Fruit fly (Drosophila melanogaster): ENCODE results near the gene CG12985.

The CG12985 gene

DNA sequence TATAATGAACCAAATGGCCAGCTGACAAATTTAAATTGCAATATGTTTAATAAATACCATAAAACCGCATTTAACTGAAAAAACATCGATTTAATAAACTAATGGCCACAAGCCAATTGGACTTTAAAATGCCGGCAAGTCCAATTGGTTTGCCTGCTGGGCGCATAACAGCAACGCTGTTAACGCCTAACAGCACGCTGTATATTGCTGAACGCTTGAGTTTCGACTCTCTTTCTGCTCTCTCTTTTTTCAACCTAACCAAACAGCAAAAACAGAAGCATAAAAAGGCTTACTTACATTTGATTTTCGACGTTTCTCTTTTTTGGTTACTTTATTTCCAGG, 2.6 kb downstream of the CG12985 start:
- TF ChIP-seq acj6 (GFP tag; optimal IDR thresholded peaks at IDR 0.05) (no peak), spab (GFP tag; optimal IDR thresholded peaks at IDR 0.05) (no peak)

DNA sequence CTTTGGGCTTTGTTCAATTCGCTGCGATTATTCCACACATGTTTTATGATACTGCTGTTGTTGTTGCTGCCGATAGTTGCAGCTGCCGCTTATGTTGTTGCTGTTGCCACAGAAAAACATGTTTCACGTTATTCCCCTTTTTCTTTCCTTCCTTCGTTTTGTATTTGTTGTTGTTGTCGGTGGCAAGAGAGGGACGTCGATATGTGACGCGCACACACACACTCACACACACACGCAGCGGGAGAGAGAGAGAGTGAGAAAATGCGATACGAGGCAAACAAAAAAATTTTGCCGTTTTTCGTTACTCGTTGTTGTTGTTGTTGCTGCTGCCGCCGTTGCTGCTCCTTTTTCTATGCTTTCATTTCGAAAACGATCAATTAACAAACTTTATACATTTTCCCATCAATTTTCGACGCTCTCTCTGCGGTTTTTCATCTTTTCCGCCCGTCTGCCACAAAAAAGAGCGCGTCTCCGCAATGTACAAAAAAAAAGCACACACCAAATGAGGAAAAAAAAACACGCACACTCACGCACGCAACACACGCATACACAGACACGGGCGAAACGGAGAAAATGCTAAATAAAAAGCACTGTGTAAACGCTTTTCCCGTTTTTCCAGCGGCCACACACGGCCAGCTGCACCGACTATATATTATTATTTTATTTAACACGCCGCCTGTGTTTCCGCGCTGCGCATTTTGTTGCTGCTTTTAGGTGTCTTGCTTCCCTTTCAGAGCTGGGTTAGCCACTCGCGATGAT, 3.1 kb downstream of the CG12985 start:
- TF ChIP-seq CG6792 (GFP tag; optimal IDR thresholded peaks at IDR 0.05) (no peak), Eip78C (GFP tag) (peak; percentile 80), achi (GFP tag; optimal IDR thresholded peaks at IDR 0.05) (peak; percentile 8), CG8119 (GFP tag; IDR thresholded peaks at IDR 0.05) (peak; percentile 87), fd85E (GFP tag; optimal IDR thresholded peaks at IDR 0.05) (no peak), esn (GFP tag; optimal IDR thresholded peaks at IDR 0.05) (no peak), CG16779 (tag; optimal IDR thresholded peaks at IDR 0.05) (peak; percentile 75), CG8632 (GFP tag; optimal IDR thresholded peaks at IDR 0.05) (peak; percentile 43), Eip75B (GFP tag; optimal IDR thresholded peaks at IDR 0.05) (peak; percentile 41), Met (GFP tag; optimal IDR thresholded peaks at IDR 0.05) (peak; percentile 36), dsx (GFP tag; optimal IDR thresholded peaks at IDR 0.05; ENCODE audit: poor library complexity, severe bottlenecking) (peak; percentile 64), CG11902 (GFP tag; optimal IDR thresholded peaks at IDR 0.05) (no peak), topi (GFP tag; optimal IDR thresholded peaks at IDR 0.05) (peak; percentile 2), Ets96B (tag; optimal IDR thresholded peaks at IDR 0.05) (peak; percentile 72), CG6163 (GFP tag; IDR thresholded peaks at IDR 0.05) (peak; percentile 66), CG1621 (tag; optimal IDR thresholded peaks at IDR 0.05) (peak; percentile 61), Eip93F (GFP tag; optimal IDR thresholded peaks at IDR 0.05) (peak; percentile 16), CG3032 (tag; optimal IDR thresholded peaks at IDR 0.05) (peak; percentile 68), Hr38 (GFP tag; optimal IDR thresholded peaks at IDR 0.05) (no peak), CG32006 (GFP tag; optimal IDR thresholded peaks at IDR 0.05) (peak; percentile 70), CG11762 (GFP tag; optimal IDR thresholded peaks at IDR 0.05; ENCODE audit: insufficient read depth) (no peak), Ets21C (GFP tag; optimal IDR thresholded peaks at IDR 0.05) (no peak), salr (GFP tag; optimal IDR thresholded peaks at IDR 0.05) (peak in 1 of 2 experiments; percentile 85), Hr4 (GFP tag; optimal IDR thresholded peaks at IDR 0.05) (peak; percentile 2), OdsH (GFP tag; optimal IDR thresholded peaks at IDR 0.05) (no peak), Sox15 (GFP tag; optimal IDR thresholded peaks at IDR 0.05) (no peak), net (GFP tag; optimal IDR thresholded peaks at IDR 0.05) (peak; percentile 69), CG7368 (GFP tag; optimal IDR thresholded peaks at IDR 0.05) (peak; percentile 12), CG8319 (GFP tag; optimal IDR thresholded peaks at IDR 0.05) (no peak), acj6 (GFP tag; optimal IDR thresholded peaks at IDR 0.05) (no peak), Gug (GFP tag; IDR thresholded peaks at IDR 0.05) (no peak; the same call in 1 of the 2 replicates), CG10669 (GFP tag; optimal IDR thresholded peaks at IDR 0.05) (peak; percentile 48), CG4318 (GFP tag; optimal IDR thresholded peaks at IDR 0.05) (no peak), CG34406 (GFP tag; optimal IDR thresholded peaks at IDR 0.05) (peak; percentile 18), Sox102F (GFP tag; optimal IDR thresholded peaks at IDR 0.05) (peak; percentile 35), CG6276 (GFP tag; optimal IDR thresholded peaks at IDR 0.05) (peak; percentile 88), CG10631 (GFP tag; optimal IDR thresholded peaks at IDR 0.05) (peak; percentile 16), Hr39 (GFP tag; optimal IDR thresholded peaks at IDR 0.05) (no peak), spab (GFP tag; optimal IDR thresholded peaks at IDR 0.05) (peak; percentile 75), vri (GFP tag; optimal IDR thresholded peaks at IDR 0.05) (peak; percentile 20), pdm3 (GFP tag; optimal IDR thresholded peaks at IDR 0.05) (peak; percentile 17), eg (GFP tag; IDR thresholded peaks at IDR 0.05) (peak; percentile 53), lz (GFP tag; optimal IDR thresholded peaks at IDR 0.05) (no peak), svp (GFP tag) (no peak), CG15336 (GFP tag; IDR thresholded peaks at IDR 0.05) (peak; percentile 65), CG6854 (GFP tag; optimal IDR thresholded peaks at IDR 0.05) (peak; percentile 68), CG3919 (GFP tag; optimal IDR thresholded peaks at IDR 0.05) (peak; percentile 15), dac (GFP tag; optimal IDR thresholded peaks at IDR 0.05) (peak; percentile 56), cyc (GFP tag; optimal IDR thresholded peaks at IDR 0.05) (no peak)
